Fruit fly (Drosophila melanogaster): ENCODE data around the gene csw.

csw gene

dm6 chrX:2088798-2089197, 5.2 kb upstream of the csw start (continued):
- no peak for TF ChIP-seq Fer2 (tag; optimal IDR thresholded peaks at IDR 0.05)
- no peak for TF ChIP-seq nom (GFP tag; optimal IDR thresholded peaks at IDR 0.05)
- 0 out of 2 replicates have a peak, but pooled peaks have one; percentile 19 for TF ChIP-seq CG14441 (GFP tag; IDR thresholded peaks at IDR 0.05)
- 0 out of 2 replicates have a peak, but pooled peaks have one; percentile 28 for TF ChIP-seq CG11247 (GFP tag; IDR thresholded peaks at IDR 0.05)
- TF ChIP-seq CG10979 (tag; optimal IDR thresholded peaks at IDR 0.05), result no peak
- peak; percentile 6; the same call in 1 of the 2 replicates for TF ChIP-seq slbo (GFP tag; IDR thresholded peaks at IDR 0.05)
- peak; percentile 78 for TF ChIP-seq Med (GFP tag)
- peak; percentile 26 for TF ChIP-seq CG18599 (GFP tag; optimal IDR thresholded peaks at IDR 0.05)

dm6 chrX:2089812-2090211, 4.2 kb upstream of the csw start:
- TF ChIP-seq sd (tag; optimal IDR thresholded peaks at IDR 0.05) (peak; percentile 75), CG32772 (GFP tag; IDR thresholded peaks at IDR 0.05) (no peak), chinmo (GFP tag; IDR thresholded peaks at IDR 0.05; ENCODE audit: partially characterized antibody) (0 out of 4 replicates have a peak, but pooled peaks have one; percentile 19), ash1 (GFP tag; optimal IDR thresholded peaks at IDR 0.05) (no peak), CG8388 (GFP tag; optimal IDR thresholded peaks at IDR 0.05) (peak; percentile 13), pho (GFP tag; optimal IDR thresholded peaks at IDR 0.05) (no peak), pfk (GFP tag; optimal IDR thresholded peaks at IDR 0.05) (no peak), CG11695 (GFP tag; IDR thresholded peaks at IDR 0.05) (peak; percentile 80), HLH3B (GFP tag; IDR thresholded peaks at IDR 0.05) (no peak), CG10543 (GFP tag; optimal IDR thresholded peaks at IDR 0.05) (peak; percentile 14), CG9609 (GFP tag; optimal IDR thresholded peaks at IDR 0.05) (no peak), dmrt99B (tag; optimal IDR thresholded peaks at IDR 0.05) (peak; percentile 5), CG14965 (GFP tag; optimal IDR thresholded peaks at IDR 0.05; ENCODE audit: borderline replicate concordance) (no peak), CG12104 (GFP tag; optimal IDR thresholded peaks at IDR 0.05) (no peak), CG12744 (GFP tag; optimal IDR thresholded peaks at IDR 0.05) (no peak), Lim3 (GFP tag; IDR thresholded peaks at IDR 0.05) (no peak), CG8359 (GFP tag; optimal IDR thresholded peaks at IDR 0.05; ENCODE audit: borderline replicate concordance) (no peak), Sox100B (GFP tag; optimal IDR thresholded peaks at IDR 0.05) (no peak), CG6654 (GFP tag; optimal IDR thresholded peaks at IDR 0.05) (no peak), CG4404 (GFP tag; IDR thresholded peaks at IDR 0.05) (no peak), Deaf1 (tag; optimal IDR thresholded peaks at IDR 0.05) (peak; percentile 3), CG17186 (GFP tag; optimal IDR thresholded peaks at IDR 0.05) (no peak), cg (GFP tag; optimal IDR thresholded peaks at IDR 0.05) (peak; percentile 28), CG5245 (GFP tag; optimal IDR thresholded peaks at IDR 0.05) (no peak), kay (GFP tag; optimal IDR thresholded peaks at IDR 0.05) (peak; percentile 26), Ada2b (GFP tag; IDR thresholded peaks at IDR 0.05) (no peak), Med (GFP tag) (peak; percentile 71), sug (tag; optimal IDR thresholded peaks at IDR 0.05) (peak; percentile 14), CG14667 (GFP tag; IDR thresholded peaks at IDR 0.05) (no peak), CG9727 (GFP tag; optimal IDR thresholded peaks at IDR 0.05) (no peak), ap (GFP tag; IDR thresholded peaks at IDR 0.05) (no peak), HLH4C (GFP tag; IDR thresholded peaks at IDR 0.05; ENCODE audit: partially characterized antibody) (no peak), CG7357 (GFP tag; IDR thresholded peaks at IDR 0.05) (no peak)

All from whole organism, embryonic.